Worm (Caenorhabditis elegans) whole organism, young adult: ENCODE data around the gene rnp-7.

Experiments used
- B0035.1 ChIP-seq: sonication (generic microtip); optimal IDR thresholded peaks from 2 replicates; lab custom pipeline; 2016; ENCODE audit warnings: missing genetic modification characterization, mild to moderate bottlenecking, missing compliant biosample characterization, missing genotype, missing genetic modification reagents
- B0261.1 ChIP-seq: sonication (generic microtip); optimal IDR thresholded peaks from 2 replicates; lab custom pipeline; 2016; ENCODE audit warnings: mild to moderate bottlenecking, missing genetic modification characterization, moderate library complexity, missing compliant biosample characterization
- B0336.3 ChIP-seq: fragments of 200-800 bp; sonication (Bioruptor generic); IDR thresholded peaks from 2 replicates; pipeline ENCODE4 v1.3.6; 2022; ENCODE audit warnings: missing genetic modification characterization, missing compliant biosample characterization
- F23B12.7 ChIP-seq: sonication (generic microtip); optimal IDR thresholded peaks from 2 replicates; lab custom pipeline; 2017; ENCODE audit warnings: missing genetic modification characterization, mild to moderate bottlenecking, missing compliant biosample characterization, antibody characterized with exemption, moderate library complexity; ENCODE audit not compliant: insufficient read depth
- F39B2.1 ChIP-seq: fragments of 200-800 bp; sonication (Bioruptor generic); IDR thresholded peaks from 2 replicates; pipeline ENCODE4 v1.3.6; 2022; ENCODE audit warnings: missing genetic modification reagents, missing genetic modification characterization, missing compliant biosample characterization
- F49E8.2 ChIP-seq: sonication (generic microtip); optimal IDR thresholded peaks from 3 replicates; lab custom pipeline; 2017; ENCODE audit warnings: missing genetic modification characterization, mild to moderate bottlenecking, missing compliant biosample characterization, antibody characterized with exemption, moderate library complexity; ENCODE audit not compliant: insufficient read depth
- F55B11.4 ChIP-seq: sonication (generic microtip); optimal IDR thresholded peaks from 2 replicates; lab custom pipeline; 2016; ENCODE audit warnings: missing compliant biosample characterization, missing genetic modification characterization, borderline replicate concordance; ENCODE audit not compliant: insufficient read depth
- F57C9.4 ChIP-seq: sonication (generic microtip); optimal IDR thresholded peaks from 2 replicates; lab custom pipeline; 2017; ENCODE audit warnings: mild to moderate bottlenecking, missing genetic modification characterization, missing compliant biosample characterization
- K12H6.12 ChIP-seq: fragments of 200-800 bp; sonication (Bioruptor generic); optimal IDR thresholded peaks from 2 replicates; lab custom pipeline; 2018; ENCODE audit warnings: mild to moderate bottlenecking, missing genetic modification characterization, missing compliant biosample characterization
- Y56A3A.18 ChIP-seq: fragments of 200-800 bp; sonication (Bioruptor generic); IDR thresholded peaks from 2 replicates; pipeline ENCODE4 v1.3.6; 2022; ENCODE audit warnings: missing genetic modification reagents, missing genetic modification characterization, missing compliant biosample characterization
- akir-1 ChIP-seq: fragments of 200-800 bp; sonication (Bioruptor generic); optimal IDR thresholded peaks from 2 replicates; lab custom pipeline; 2018; ENCODE audit warnings: mild to moderate bottlenecking, missing genetic modification characterization, moderate library complexity, missing compliant biosample characterization
- ama-1 ChIP-seq, 3 experiments: fragments of 150-350 bp in 1 of 3; sonication (generic microtip) in 2 of 3; optimal IDR thresholded peaks; 2 replicates each; lab custom pipeline; 2014 to 2018; ENCODE audit warnings: missing biosample characterization in 2 of 3, missing genetic modification characterization in 2 of 3, missing genetic modification reagents in 2 of 3
- aptf-3 ChIP-seq: fragments of 200-800 bp; sonication (Bioruptor generic); IDR thresholded peaks from 2 replicates; pipeline ENCODE4 v1.3.6; 2022; ENCODE audit warnings: missing genetic modification characterization, missing compliant biosample characterization
- atf-7 ChIP-seq: sonication (generic microtip); optimal IDR thresholded peaks from 2 replicates; lab custom pipeline; 2017; ENCODE audit warnings: mild to moderate bottlenecking, missing genetic modification characterization, missing compliant biosample characterization
- attf-5 ChIP-seq: fragments of 200-800 bp; sonication (Bioruptor generic); optimal IDR thresholded peaks from 2 replicates; lab custom pipeline; 2018; ENCODE audit warnings: mild to moderate bottlenecking, missing genetic modification characterization, missing compliant biosample characterization
- bed-1 ChIP-seq: fragments of 200-800 bp; sonication (Bioruptor generic); IDR thresholded peaks from 2 replicates; pipeline ENCODE4 v1.3.6; 2022; ENCODE audit warnings: missing genetic modification reagents, missing genetic modification characterization, missing compliant biosample characterization
- ccch-3 ChIP-seq: fragments of 200-800 bp; sonication (Bioruptor generic); optimal IDR thresholded peaks from 2 replicates; lab custom pipeline; 2018; ENCODE audit warnings: mild to moderate bottlenecking, missing genetic modification characterization, missing compliant biosample characterization
- cebp-2 ChIP-seq: fragments of 200-800 bp; sonication (Bioruptor generic); IDR thresholded peaks from 2 replicates; pipeline ENCODE4 v1.3.6; 2022; ENCODE audit warnings: missing genetic modification characterization, missing compliant biosample characterization
- ceh-100 ChIP-seq: fragments of 200-800 bp; sonication (Bioruptor generic); IDR thresholded peaks from 2 replicates; pipeline ENCODE4 v1.3.6; 2022; ENCODE audit warnings: missing genetic modification reagents, missing genetic modification characterization, missing compliant biosample characterization
- ceh-27 ChIP-seq: fragments of 200-800 bp; sonication (Bioruptor generic); optimal IDR thresholded peaks from 2 replicates; lab custom pipeline; 2018; ENCODE audit warnings: mild to moderate bottlenecking, missing genetic modification characterization, moderate library complexity, missing compliant biosample characterization
- ceh-58 ChIP-seq: fragments of 200-800 bp; sonication (Bioruptor generic); IDR thresholded peaks from 2 replicates; pipeline ENCODE4 v1.3.6; 2022; ENCODE audit warnings: missing genetic modification characterization, missing compliant biosample characterization
- die-1 ChIP-seq: sonication (generic microtip); optimal IDR thresholded peaks from 2 replicates; lab custom pipeline; 2016; ENCODE audit warnings: missing genotype, mild to moderate bottlenecking, missing genetic modification characterization, missing compliant biosample characterization
- dox-1 ChIP-seq: fragments of 200-800 bp; sonication (Bioruptor generic); IDR thresholded peaks from 2 replicates; pipeline ENCODE4 v1.3.6; 2022; ENCODE audit warnings: missing genetic modification reagents, missing genetic modification characterization, missing compliant biosample characterization
- dpff-1 ChIP-seq: sonication (generic microtip); optimal IDR thresholded peaks from 2 replicates; lab custom pipeline; 2017; ENCODE audit warnings: mild to moderate bottlenecking, missing genetic modification characterization, missing compliant biosample characterization
- dpl-1 ChIP-seq: fragments of 150-350 bp; optimal IDR thresholded peaks from 2 replicates; lab custom pipeline; 2014; ENCODE audit warnings: missing biosample characterization, missing genetic modification reagents, missing genetic modification characterization
- ets-4 ChIP-seq: fragments of 200-800 bp; sonication (Bioruptor generic); optimal IDR thresholded peaks from 2 replicates; lab custom pipeline; 2018; ENCODE audit warnings: mild to moderate bottlenecking, missing genetic modification characterization, missing compliant biosample characterization
- fkh-3 ChIP-seq: sonication (generic microtip); optimal IDR thresholded peaks from 2 replicates; lab custom pipeline; 2016; ENCODE audit warnings: mild to moderate bottlenecking, missing genetic modification characterization, missing compliant biosample characterization
- gei-17 ChIP-seq: fragments of 200-800 bp; sonication (Bioruptor generic); optimal IDR thresholded peaks from 2 replicates; lab custom pipeline; 2018; ENCODE audit warnings: mild to moderate bottlenecking, missing genetic modification characterization, missing compliant biosample characterization
- him-1 ChIP-seq: sonication (generic microtip); optimal IDR thresholded peaks from 2 replicates; lab custom pipeline; 2016; ENCODE audit warnings: missing genotype, missing genetic modification reagents, missing genetic modification characterization, missing compliant biosample characterization
- hlh-12 ChIP-seq: sonication (generic microtip); optimal IDR thresholded peaks from 2 replicates; lab custom pipeline; 2016; ENCODE audit warnings: missing genetic modification characterization, missing compliant biosample characterization
- hmg-1.2 ChIP-seq: fragments of 200-800 bp; sonication (Bioruptor generic); IDR thresholded peaks from 2 replicates; pipeline ENCODE4 v1.3.6; 2022; ENCODE audit warnings: missing genetic modification reagents, missing genetic modification characterization, missing compliant biosample characterization
- hmg-20 ChIP-seq: fragments of 200-800 bp; sonication (Bioruptor generic); IDR thresholded peaks from 2 replicates; pipeline ENCODE4 v1.3.6; 2022; ENCODE audit warnings: missing genetic modification reagents, missing genetic modification characterization, missing compliant biosample characterization
- hrde-1 ChIP-seq: sonication (generic microtip); optimal IDR thresholded peaks from 2 replicates; lab custom pipeline; 2016; ENCODE audit warnings: missing genetic modification characterization, mild to moderate bottlenecking, missing compliant biosample characterization, moderate library complexity, missing genotype, missing genetic modification reagents, borderline replicate concordance
- lag-1 ChIP-seq: fragments of 200-800 bp; sonication (Bioruptor generic); IDR thresholded peaks from 2 replicates; pipeline ENCODE4 v1.3.6; 2022; ENCODE audit warnings: missing genetic modification reagents, missing genetic modification characterization, missing compliant biosample characterization
- let-607 ChIP-seq, 2 experiments: fragments of 200-800 bp in 1 of 2; sonication (Bioruptor generic) in 1 of 2; sonication (generic microtip) in 1 of 2; optimal IDR thresholded peaks; 2 replicates each; lab custom pipeline; 2016 to 2018; ENCODE audit warnings: mild to moderate bottlenecking in 2 of 2, missing compliant biosample characterization in 2 of 2, missing genetic modification characterization in 2 of 2, moderate library complexity in 2 of 2, missing genotype in 1 of 2
- lin-26 ChIP-seq: fragments of 200-800 bp; sonication (Bioruptor generic); IDR thresholded peaks from 2 replicates; pipeline ENCODE4 v1.3.6; 2022; ENCODE audit warnings: missing genetic modification reagents, missing genetic modification characterization, missing compliant biosample characterization
- lin-35 ChIP-seq, 3 experiments: fragments of 150-350 bp in 2 of 3; sonication (generic microtip) in 1 of 3; optimal IDR thresholded peaks; 2 replicates each; lab custom pipeline; 2014 to 2018; ENCODE audit warnings: missing biosample characterization in 3 of 3, missing genetic modification characterization in 3 of 3, missing genetic modification reagents in 3 of 3
- lin-54 ChIP-seq: fragments of 200-800 bp; sonication (Bioruptor generic); optimal IDR thresholded peaks from 2 replicates; lab custom pipeline; 2018; ENCODE audit warnings: mild to moderate bottlenecking, missing genetic modification characterization, missing compliant biosample characterization
- lir-1 ChIP-seq: fragments of 200-800 bp; sonication (Bioruptor generic); conservative IDR thresholded peaks from 2 replicates; pipeline ENCODE4 v1.3.6; 2022; ENCODE audit warnings: missing genetic modification reagents, missing genetic modification characterization, missing compliant biosample characterization
- mel-28 ChIP-seq: sonication (generic microtip); optimal IDR thresholded peaks from 2 replicates; lab custom pipeline; 2016; ENCODE audit warnings: borderline replicate concordance, mild to moderate bottlenecking, missing genetic modification characterization, missing compliant biosample characterization
- mes-4 ChIP-seq: sonication (generic microtip); optimal IDR thresholded peaks from 2 replicates; lab custom pipeline; 2016; ENCODE audit warnings: missing genotype, missing genetic modification characterization, missing compliant biosample characterization
- mxl-1 ChIP-seq: sonication (generic microtip); optimal IDR thresholded peaks from 2 replicates; lab custom pipeline; 2016; ENCODE audit warnings: missing genetic modification characterization, missing compliant biosample characterization
- nfya-2 ChIP-seq: fragments of 200-800 bp; sonication (Bioruptor generic); IDR thresholded peaks from 2 replicates; pipeline ENCODE4 v1.3.6; 2022; ENCODE audit warnings: missing genetic modification reagents, missing genetic modification characterization, missing compliant biosample characterization
- sdz-38 ChIP-seq: sonication (generic microtip); optimal IDR thresholded peaks from 2 replicates; lab custom pipeline; 2016; ENCODE audit warnings: missing genotype, missing genetic modification characterization, missing compliant biosample characterization
- sea-2 ChIP-seq: fragments of 200-800 bp; sonication (Bioruptor generic); IDR thresholded peaks from 2 replicates; pipeline ENCODE4 v1.3.6; 2022; ENCODE audit warnings: missing genetic modification characterization, missing compliant biosample characterization
- somi-1 ChIP-seq: fragments of 200-800 bp; sonication (Bioruptor generic); optimal IDR thresholded peaks from 2 replicates; lab custom pipeline; 2018; ENCODE audit warnings: mild to moderate bottlenecking, missing genetic modification characterization, missing compliant biosample characterization
- unc-130 ChIP-seq: sonication (generic microtip); optimal IDR thresholded peaks from 2 replicates; lab custom pipeline; 2016; ENCODE audit warnings: missing genetic modification reagents, missing genetic modification characterization, missing compliant biosample characterization
- ztf-26 ChIP-seq: sonication (generic microtip); optimal IDR thresholded peaks from 2 replicates; lab custom pipeline; 2017; ENCODE audit warnings: missing genetic modification characterization, missing compliant biosample characterization

The rnp-7 gene

DNA sequence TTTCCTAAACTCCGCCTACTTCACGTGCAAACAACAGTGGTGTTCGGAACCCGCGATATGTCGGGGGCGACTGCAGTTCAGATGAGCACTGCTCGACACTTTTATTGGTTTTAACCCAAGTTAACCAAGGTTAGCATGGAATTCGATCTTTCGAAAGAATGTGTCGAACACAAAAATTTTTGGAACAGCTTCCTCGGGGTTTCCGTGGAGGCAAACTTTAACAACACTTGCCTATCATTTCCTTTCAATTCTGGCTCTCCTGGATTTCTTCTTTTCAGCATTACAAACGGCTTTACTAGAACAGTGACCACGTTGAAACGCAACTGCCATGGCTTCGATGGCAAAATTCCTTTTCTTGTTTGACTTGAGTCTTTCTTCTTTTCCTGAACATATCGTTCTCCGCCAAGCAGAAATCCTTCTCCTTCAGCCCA lies 19.7 kb downstream of the rnp-7 start (continued):
- TF ChIP-seq sdz-38 (tag; lab: Kevin White, UChicago), result no peak
- peak; percentile 75 for TF ChIP-seq F23B12.7
- peak; percentile 49 for TF ChIP-seq gei-17 (GFP tag; lab: Kevin White, UChicago)
- TF ChIP-seq lir-1 (GFP tag; lab: Robert Waterston, UW), result peak; percentile 49; the same call in 1 of the 2 replicates
- no peak for TF ChIP-seq lag-1 (GFP tag; lab: Robert Waterston, UW)
- TF ChIP-seq B0336.3 (GFP tag; lab: Robert Waterston, UW), result peak; percentile 88
- peak; percentile 17 for TF ChIP-seq ceh-27
- peak; percentile 6 for TF ChIP-seq mxl-1 (tag; lab: Kevin White, UChicago)
- TF ChIP-seq B0261.1, result peak; percentile 3
- TF ChIP-seq die-1, result peak; percentile 43
- TF ChIP-seq aptf-3 (GFP tag; lab: Robert Waterston, UW), result no peak
- no peak for TF ChIP-seq somi-1 (GFP tag; lab: Kevin White, UChicago)
- peak in 1 of 2 experiments; percentile 30 for TF ChIP-seq let-607 (tag; optimal IDR thresholded peaks at IDR 0.05; lab: Kevin White, UChicago)
- peak; percentile 67 for TF ChIP-seq lin-26 (GFP tag; lab: Robert Waterston, UW)
- TF ChIP-seq nfya-2 (GFP tag; lab: Robert Waterston, UW), result no peak
- no peak for TF ChIP-seq dpl-1 (GFP tag; lab: Kevin White, UChicago)
- TF ChIP-seq mes-4 (tag; lab: Kevin White, UChicago), result peak; percentile 1
- no peak for TF ChIP-seq ceh-58
- TF ChIP-seq lin-35 (GFP tag; optimal IDR thresholded peaks at IDR 0.05; lab: Kevin White, UChicago), result peak in 1 of 3 experiments; percentile 27
- TF ChIP-seq hrde-1 (tag; lab: Kevin White, UChicago), result peak; percentile 74
- no peak for TF ChIP-seq cebp-2 (GFP tag; lab: Robert Waterston, UW)
- no peak for TF ChIP-seq K12H6.12 (tag; lab: Kevin White, UChicago)
- TF ChIP-seq F39B2.1 (GFP tag; lab: Robert Waterston, UW), result no peak
- TF ChIP-seq F49E8.2 (tag; lab: Kevin White, UChicago), result peak; percentile 85
- no peak for TF ChIP-seq ccch-3 (GFP tag; lab: Kevin White, UChicago)
- TF ChIP-seq atf-7 (tag; lab: Kevin White, UChicago), result peak; percentile 63
- TF ChIP-seq lin-54 (GFP tag; lab: Kevin White, UChicago), result peak; percentile 82
- no peak for TF ChIP-seq akir-1 (GFP tag; lab: Kevin White, UChicago)
- TF ChIP-seq hmg-20 (GFP tag; lab: Robert Waterston, UW), result 0 out of 2 replicates have a peak, but pooled peaks have one; percentile 31
- TF ChIP-seq attf-5 (GFP tag; lab: Kevin White, UChicago), result peak; percentile 21
- TF ChIP-seq Y56A3A.18 (GFP tag; lab: Robert Waterston, UW), result peak; percentile 72; the same call in 1 of the 2 replicates
- peak; percentile 82 for TF ChIP-seq ama-1 (optimal IDR thresholded peaks at IDR 0.05; lab: Kevin White, UChicago)
- no peak for TF ChIP-seq ama-1 (GFP tag; optimal IDR thresholded peaks at IDR 0.05; lab: Kevin White, UChicago)
- TF ChIP-seq ets-4 (GFP tag; lab: Kevin White, UChicago), result peak; percentile 44
- peak; percentile 37 for TF ChIP-seq unc-130 (GFP tag; lab: Kevin White, UChicago)
- TF ChIP-seq hlh-12, result no peak
- no peak for TF ChIP-seq B0035.1 (tag; lab: Kevin White, UChicago)
- peak; percentile 93 for TF ChIP-seq hmg-1.2 (GFP tag; lab: Robert Waterston, UW)
- peak; percentile 92 for TF ChIP-seq fkh-3 (tag; lab: Kevin White, UChicago)
- peak; percentile 40 for TF ChIP-seq F57C9.4 (tag; lab: Kevin White, UChicago)
- TF ChIP-seq ztf-26 (tag; lab: Kevin White, UChicago), result peak; percentile 1
- peak; percentile 59 for TF ChIP-seq ceh-100
- peak; percentile 90 for TF ChIP-seq dpff-1 (tag; lab: Kevin White, UChicago)
- TF ChIP-seq him-1 (tag; lab: Kevin White, UChicago), result peak; percentile 91
- peak; percentile 90 for TF ChIP-seq dox-1 (GFP tag; lab: Robert Waterston, UW)
- TF ChIP-seq mel-28, result no peak
- no peak for TF ChIP-seq bed-1 (GFP tag; lab: Robert Waterston, UW)
- no peak for TF ChIP-seq sea-2 (GFP tag; lab: Robert Waterston, UW)
- TF ChIP-seq F55B11.4 (tag; lab: Kevin White, UChicago), result no peak
